Worm (Caenorhabditis elegans) whole organism, young adult: ENCODE results near the gene F07F6.8.
A peak's percentile ranks its signal among the peaks of the same experiment; 100 is the strongest.

Experiments used
- B0035.1 ChIP-seq: sonication (generic microtip); optimal IDR thresholded peaks from 2 replicates; lab custom pipeline; 2016; ENCODE audit warnings: missing genetic modification characterization, mild to moderate bottlenecking, missing compliant biosample characterization, missing genotype, missing genetic modification reagents
- D2030.7 ChIP-seq: fragments of 200-800 bp; sonication (Bioruptor generic); IDR thresholded peaks from 2 replicates; pipeline ENCODE4 v1.3.6; 2022; ENCODE audit warnings: missing genetic modification reagents, missing genetic modification characterization, missing compliant biosample characterization
- F22D6.2 ChIP-seq: sonication (generic microtip); optimal IDR thresholded peaks from 2 replicates; lab custom pipeline; 2016; ENCODE audit warnings: mild to moderate bottlenecking, missing genetic modification characterization, missing compliant biosample characterization
- F33H1.4 ChIP-seq: fragments of 200-800 bp; sonication (Bioruptor generic); IDR thresholded peaks from 2 replicates; pipeline ENCODE4 v1.3.6; 2022; ENCODE audit warnings: missing genetic modification reagents, missing genetic modification characterization, missing compliant biosample characterization
- F37B4.10 ChIP-seq: fragments of 200-800 bp; sonication (Bioruptor generic); IDR thresholded peaks from 2 replicates; pipeline ENCODE4 v1.3.6; 2022; ENCODE audit warnings: missing genetic modification characterization, missing compliant biosample characterization
- F49E8.2 ChIP-seq: sonication (generic microtip); optimal IDR thresholded peaks from 3 replicates; lab custom pipeline; 2017; ENCODE audit warnings: missing genetic modification characterization, mild to moderate bottlenecking, missing compliant biosample characterization, antibody characterized with exemption, moderate library complexity; ENCODE audit not compliant: insufficient read depth
- F52B5.7 ChIP-seq: sonication (generic microtip); optimal IDR thresholded peaks from 2 replicates; lab custom pipeline; 2016; ENCODE audit warnings: mild to moderate bottlenecking, missing genetic modification characterization, missing compliant biosample characterization
- F55B11.4 ChIP-seq: sonication (generic microtip); optimal IDR thresholded peaks from 2 replicates; lab custom pipeline; 2016; ENCODE audit warnings: missing compliant biosample characterization, missing genetic modification characterization, borderline replicate concordance; ENCODE audit not compliant: insufficient read depth
- F57A8.1 ChIP-seq: fragments of 200-800 bp; sonication (Bioruptor generic); optimal IDR thresholded peaks from 2 replicates; lab custom pipeline; 2018; ENCODE audit warnings: mild to moderate bottlenecking, missing genetic modification characterization, moderate library complexity, missing compliant biosample characterization
- ZK185.1 ChIP-seq: sonication (generic microtip); optimal IDR thresholded peaks from 2 replicates; lab custom pipeline; 2016; ENCODE audit warnings: mild to moderate bottlenecking, missing genetic modification characterization, missing compliant biosample characterization; ENCODE audit not compliant: poor library complexity, severe bottlenecking
- attf-3 ChIP-seq: fragments of 200-800 bp; sonication (Bioruptor generic); conservative IDR thresholded peaks from 2 replicates; pipeline ENCODE4 v1.3.6; 2022; ENCODE audit warnings: missing genetic modification reagents, missing genetic modification characterization, missing compliant biosample characterization
- ceh-27 ChIP-seq: fragments of 200-800 bp; sonication (Bioruptor generic); optimal IDR thresholded peaks from 2 replicates; lab custom pipeline; 2018; ENCODE audit warnings: mild to moderate bottlenecking, missing genetic modification characterization, moderate library complexity, missing compliant biosample characterization
- ceh-79 ChIP-seq: sonication (generic microtip); optimal IDR thresholded peaks from 2 replicates; lab custom pipeline; 2017; ENCODE audit warnings: mild to moderate bottlenecking, missing genetic modification characterization, missing compliant biosample characterization
- ceh-91 ChIP-seq: fragments of 200-800 bp; sonication (Bioruptor generic); IDR thresholded peaks from 2 replicates; pipeline ENCODE4 v1.3.6; 2022; ENCODE audit warnings: missing genetic modification reagents, missing genetic modification characterization, missing compliant biosample characterization
- dpl-1 ChIP-seq: fragments of 150-350 bp; optimal IDR thresholded peaks from 2 replicates; lab custom pipeline; 2014; ENCODE audit warnings: missing biosample characterization, missing genetic modification reagents, missing genetic modification characterization
- efl-1 ChIP-seq: fragments of 150-350 bp; optimal IDR thresholded peaks from 2 replicates; lab custom pipeline; 2014; ENCODE audit warnings: missing biosample characterization, missing genetic modification reagents, missing genetic modification characterization
- ekl-4 ChIP-seq: fragments of 200-800 bp; sonication (Bioruptor generic); IDR thresholded peaks from 2 replicates; pipeline ENCODE4 v1.3.6; 2022; ENCODE audit warnings: missing genetic modification reagents, missing genetic modification characterization, missing compliant biosample characterization
- him-1 ChIP-seq: sonication (generic microtip); optimal IDR thresholded peaks from 2 replicates; lab custom pipeline; 2016; ENCODE audit warnings: missing genotype, missing genetic modification reagents, missing genetic modification characterization, missing compliant biosample characterization
- hlh-26 ChIP-seq: fragments of 200-800 bp; sonication (Bioruptor generic); conservative IDR thresholded peaks from 2 replicates; pipeline ENCODE4 v1.3.6; 2022; ENCODE audit warnings: missing genetic modification reagents, missing genetic modification characterization, missing compliant biosample characterization
- lin-35 ChIP-seq, 3 experiments: fragments of 150-350 bp in 2 of 3; sonication (generic microtip) in 1 of 3; optimal IDR thresholded peaks; 2 replicates each; lab custom pipeline; 2014 to 2018; ENCODE audit warnings: missing biosample characterization in 3 of 3, missing genetic modification characterization in 3 of 3, missing genetic modification reagents in 3 of 3
- lin-40 ChIP-seq: sonication (generic microtip); optimal IDR thresholded peaks from 2 replicates; lab custom pipeline; 2016; ENCODE audit warnings: missing genetic modification characterization, mild to moderate bottlenecking, missing compliant biosample characterization, missing genotype, missing genetic modification reagents
- lin-54 ChIP-seq: fragments of 200-800 bp; sonication (Bioruptor generic); optimal IDR thresholded peaks from 2 replicates; lab custom pipeline; 2018; ENCODE audit warnings: mild to moderate bottlenecking, missing genetic modification characterization, missing compliant biosample characterization
- lsl-1 ChIP-seq: fragments of 200-800 bp; sonication (Bioruptor generic); optimal IDR thresholded peaks from 2 replicates; lab custom pipeline; 2018; ENCODE audit warnings: mild to moderate bottlenecking, missing genetic modification characterization, moderate library complexity, missing compliant biosample characterization
- madf-3 ChIP-seq: fragments of 200-800 bp; sonication (Bioruptor generic); IDR thresholded peaks from 2 replicates; pipeline ENCODE4 v1.3.6; 2022; ENCODE audit warnings: missing genetic modification reagents, missing genetic modification characterization, missing compliant biosample characterization
- madf-6 ChIP-seq: fragments of 200-800 bp; sonication (Bioruptor generic); IDR thresholded peaks from 2 replicates; pipeline ENCODE4 v1.3.6; 2022; ENCODE audit warnings: missing genetic modification reagents, missing genetic modification characterization, missing compliant biosample characterization
- madf-8 ChIP-seq: fragments of 200-800 bp; sonication (Bioruptor generic); conservative IDR thresholded peaks from 2 replicates; pipeline ENCODE4 v1.3.6; 2022; ENCODE audit warnings: missing genetic modification reagents, missing genetic modification characterization, missing compliant biosample characterization
- mcd-1 ChIP-seq: fragments of 200-800 bp; sonication (Bioruptor generic); IDR thresholded peaks from 2 replicates; pipeline ENCODE4 v1.3.6; 2022; ENCODE audit warnings: missing genetic modification reagents, missing genetic modification characterization, missing compliant biosample characterization
- nfya-1 ChIP-seq: sonication (generic microtip); optimal IDR thresholded peaks from 2 replicates; lab custom pipeline; 2017; ENCODE audit warnings: antibody characterized with exemption, missing compliant biosample characterization, missing genetic modification characterization, borderline replicate concordance; ENCODE audit not compliant: insufficient read depth
- nfya-2 ChIP-seq: fragments of 200-800 bp; sonication (Bioruptor generic); IDR thresholded peaks from 2 replicates; pipeline ENCODE4 v1.3.6; 2022; ENCODE audit warnings: missing genetic modification reagents, missing genetic modification characterization, missing compliant biosample characterization
- nhr-120 ChIP-seq: fragments of 200-800 bp; sonication (Bioruptor generic); IDR thresholded peaks from 2 replicates; pipeline ENCODE4 v1.3.6; 2022; ENCODE audit warnings: missing genetic modification characterization, missing compliant biosample characterization
- nhr-80 ChIP-seq: sonication (generic microtip); optimal IDR thresholded peaks from 2 replicates; lab custom pipeline; 2016; ENCODE audit warnings: missing genetic modification characterization, missing compliant biosample characterization
- nhr-90 ChIP-seq: sonication (generic microtip); optimal IDR thresholded peaks from 2 replicates; lab custom pipeline; 2016; ENCODE audit warnings: missing genotype, mild to moderate bottlenecking, missing genetic modification characterization, missing compliant biosample characterization
- pbrm-1 ChIP-seq: fragments of 200-800 bp; sonication (Bioruptor generic); IDR thresholded peaks from 2 replicates; pipeline ENCODE4 v1.3.6; 2022; ENCODE audit warnings: missing genetic modification reagents, missing genetic modification characterization, missing compliant biosample characterization
- rec-8 ChIP-seq, 2 experiments: sonication (generic microtip); optimal IDR thresholded peaks; 2 replicates each; lab custom pipeline; 2016; ENCODE audit warnings: mild to moderate bottlenecking in 2 of 2, missing genetic modification characterization in 2 of 2, missing genetic modification reagents in 2 of 2, missing genotype in 2 of 2, missing biosample characterization in 1 of 2, missing compliant biosample characterization in 1 of 2, moderate library complexity in 1 of 2
- rpc-1 ChIP-seq, 2 experiments: fragments of 150-350 bp in 1 of 2; sonication (generic microtip) in 1 of 2; optimal IDR thresholded peaks; 2 replicates each; lab custom pipeline; 2014 to 2018; ENCODE audit warnings: missing biosample characterization in 1 of 2, missing genetic modification characterization in 1 of 2, missing genetic modification reagents in 1 of 2, missing genotype in 1 of 2
- sea-2 ChIP-seq: fragments of 200-800 bp; sonication (Bioruptor generic); IDR thresholded peaks from 2 replicates; pipeline ENCODE4 v1.3.6; 2022; ENCODE audit warnings: missing genetic modification characterization, missing compliant biosample characterization
- snpc-1.3 ChIP-seq: sonication (generic microtip); optimal IDR thresholded peaks from 2 replicates; lab custom pipeline; 2017; ENCODE audit warnings: missing genetic modification characterization, mild to moderate bottlenecking, missing compliant biosample characterization, antibody characterized with exemption, moderate library complexity, missing genotype, missing genetic modification reagents; ENCODE audit not compliant: insufficient read depth
- snpc-3.4 ChIP-seq: sonication (generic microtip); optimal IDR thresholded peaks from 2 replicates; lab custom pipeline; 2017; ENCODE audit warnings: missing genetic modification characterization, mild to moderate bottlenecking, missing compliant biosample characterization, antibody characterized with exemption, moderate library complexity, missing genotype, missing genetic modification reagents
- tlf-1 ChIP-seq: fragments of 200-800 bp; sonication (Bioruptor generic); optimal IDR thresholded peaks from 2 replicates; lab custom pipeline; 2018; ENCODE audit warnings: mild to moderate bottlenecking, missing genetic modification characterization, missing compliant biosample characterization
- xnd-1 ChIP-seq: sonication (generic microtip); optimal IDR thresholded peaks from 2 replicates; lab custom pipeline; 2016; ENCODE audit warnings: missing genotype, missing genetic modification reagents, missing genetic modification characterization, missing compliant biosample characterization
- ztf-25 ChIP-seq: fragments of 200-800 bp; sonication (Bioruptor generic); IDR thresholded peaks from 2 replicates; pipeline ENCODE4 v1.3.6; 2022; ENCODE audit warnings: missing genetic modification reagents, missing genetic modification characterization, missing compliant biosample characterization

F07F6.8 gene

DNA sequence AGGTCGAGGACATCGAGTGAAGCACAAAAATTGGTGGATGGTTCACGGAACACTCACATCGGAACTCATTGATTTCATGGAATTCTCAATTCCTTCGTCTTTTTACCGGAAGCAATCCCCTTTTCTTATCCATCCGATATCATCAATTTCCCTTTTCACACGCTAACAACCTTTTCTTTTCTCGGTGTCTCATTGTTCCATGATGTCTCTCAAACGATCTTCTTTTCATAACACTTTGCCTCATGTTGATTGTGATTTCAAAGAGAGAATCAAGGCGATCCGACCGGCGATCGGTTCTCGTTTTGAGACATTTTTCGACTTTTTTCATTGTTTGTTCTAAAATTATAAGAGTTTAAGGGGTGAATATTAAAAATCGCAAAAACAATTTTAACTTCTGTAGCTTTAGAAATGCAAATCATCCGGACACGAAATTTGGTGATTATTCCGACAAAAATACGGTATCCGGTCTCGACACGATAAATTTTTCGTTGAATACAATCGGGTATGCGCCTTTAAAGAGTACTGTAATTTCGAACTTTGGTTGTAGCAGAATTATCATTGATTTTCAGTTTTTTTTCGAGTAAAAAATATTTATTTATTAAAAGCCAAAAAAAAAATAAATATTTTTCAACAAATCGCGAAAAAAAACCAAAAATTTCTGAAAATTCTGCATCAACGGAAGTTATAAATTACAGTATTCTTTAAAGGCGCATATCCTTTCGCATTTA is 33.3 kb upstream of the F07F6.8 start:
- peak; percentile 80 for TF ChIP-seq lsl-1 (GFP tag; lab: Kevin White, UChicago)
- no peak for TF ChIP-seq sea-2
- no peak for TF ChIP-seq ekl-4
- peak; percentile 39 for TF ChIP-seq xnd-1 (tag; lab: Kevin White, UChicago)
- TF ChIP-seq madf-3 (GFP tag; lab: Robert Waterston, UW): 0 out of 2 replicates have a peak, but pooled peaks have one; percentile 46
- TF ChIP-seq F33H1.4 (GFP tag; lab: Robert Waterston, UW): peak; percentile 57; the same call in 1 of the 2 replicates
- no peak for TF ChIP-seq F52B5.7 (tag; lab: Kevin White, UChicago)

DNA sequence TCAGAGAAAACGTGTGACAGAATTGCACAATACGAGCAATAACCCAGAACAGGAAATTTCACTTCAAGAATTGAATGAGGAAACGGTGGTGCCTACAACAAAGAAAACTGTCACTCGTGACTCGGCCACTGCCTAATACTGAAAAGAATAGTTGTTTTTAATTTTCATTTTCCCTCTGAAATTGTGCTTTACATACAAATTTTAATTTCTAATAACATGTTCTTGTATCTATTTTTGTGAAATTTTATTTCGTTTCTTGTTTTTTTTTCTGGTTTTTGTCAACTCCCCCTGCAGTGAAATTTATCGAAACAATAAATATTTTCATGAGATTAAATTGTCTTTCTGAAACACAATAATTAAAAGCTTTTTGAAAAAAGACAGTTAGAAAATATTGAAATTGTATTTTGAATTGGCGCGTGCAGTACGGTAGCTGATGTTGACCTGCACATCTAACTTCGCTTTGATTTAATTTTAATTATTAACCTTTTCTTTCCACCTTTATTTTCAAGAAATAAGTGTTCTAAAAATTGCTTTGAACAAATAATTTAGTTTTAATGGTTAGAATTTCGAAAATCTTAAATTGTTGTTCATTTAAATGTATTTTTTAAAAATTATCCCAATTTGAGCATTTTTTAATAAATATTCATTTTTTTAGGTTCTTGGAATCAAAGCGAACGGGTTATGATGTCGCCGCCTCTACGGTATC is 30.3 kb upstream of the F07F6.8 start, which contains the start of gene daz-1:
Gene daz-1, plus strand, starts transcription at position 656 of the 706 bp plus-strand sequence.
- TF ChIP-seq F52B5.7 (tag; lab: Kevin White, UChicago): no peak
- no peak for TF ChIP-seq F22D6.2 (tag; lab: Kevin White, UChicago)
- no peak for TF ChIP-seq nfya-1 (tag; lab: Kevin White, UChicago)
- no peak for TF ChIP-seq ceh-91 (GFP tag; lab: Robert Waterston, UW)
- no peak for TF ChIP-seq rec-8 (tag; optimal IDR thresholded peaks at IDR 0.05; lab: Kevin White, UChicago)
- peak; percentile 53 for TF ChIP-seq him-1 (tag; lab: Kevin White, UChicago)
- TF ChIP-seq F49E8.2: peak; percentile 40
- no peak for TF ChIP-seq F37B4.10 (GFP tag; lab: Robert Waterston, UW)
- no peak for TF ChIP-seq lin-40 (tag; lab: Kevin White, UChicago)
- TF ChIP-seq ztf-25 (GFP tag; lab: Robert Waterston, UW): no peak
- no peak for TF ChIP-seq F57A8.1
- TF ChIP-seq pbrm-1 (GFP tag; lab: Robert Waterston, UW): no peak
- TF ChIP-seq madf-6 (GFP tag; lab: Robert Waterston, UW): peak; percentile 87
- peak; percentile 93 for TF ChIP-seq lin-54 (GFP tag; lab: Kevin White, UChicago)
- no peak for TF ChIP-seq nfya-2 (GFP tag; lab: Robert Waterston, UW)
- TF ChIP-seq nhr-80 (tag; lab: Kevin White, UChicago): no peak
- peak; percentile 44 for TF ChIP-seq D2030.7
- TF ChIP-seq B0035.1 (tag; lab: Kevin White, UChicago): no peak
- no peak for TF ChIP-seq nhr-90 (tag; lab: Kevin White, UChicago)
- TF ChIP-seq ZK185.1 (tag; lab: Kevin White, UChicago): no peak
- TF ChIP-seq ceh-27: no peak
- peak; percentile 70 for TF ChIP-seq F33H1.4 (GFP tag; lab: Robert Waterston, UW)
- TF ChIP-seq mcd-1 (GFP tag; lab: Robert Waterston, UW): no peak
- peak; percentile 68 for TF ChIP-seq madf-8 (GFP tag; lab: Robert Waterston, UW)
- peak; percentile 81 for TF ChIP-seq dpl-1
- TF ChIP-seq attf-3 (GFP tag; lab: Robert Waterston, UW): no peak
- TF ChIP-seq lsl-1 (GFP tag; lab: Kevin White, UChicago): peak; percentile 93
- peak; percentile 13 for TF ChIP-seq tlf-1 (GFP tag; lab: Kevin White, UChicago)
- TF ChIP-seq snpc-1.3: peak; percentile 76
- TF ChIP-seq F55B11.4 (tag; lab: Kevin White, UChicago): no peak
- no peak for TF ChIP-seq ceh-79
- no peak for TF ChIP-seq hlh-26 (GFP tag; lab: Robert Waterston, UW)
- peak; percentile 68 for TF ChIP-seq xnd-1 (tag; lab: Kevin White, UChicago)
- TF ChIP-seq nhr-120 (GFP tag; lab: Robert Waterston, UW): no peak
- TF ChIP-seq efl-1 (GFP tag; lab: Kevin White, UChicago): peak; percentile 95
- peak in 2 of 3 experiments; percentile 34 to 52 for TF ChIP-seq lin-35 (GFP tag; optimal IDR thresholded peaks at IDR 0.05; lab: Kevin White, UChicago)
- TF ChIP-seq snpc-3.4 (tag; lab: Kevin White, UChicago): peak; percentile 41
- no peak for TF ChIP-seq rpc-1 (optimal IDR thresholded peaks at IDR 0.05; lab: Kevin White, UChicago)
- no peak for TF ChIP-seq rpc-1 (tag; optimal IDR thresholded peaks at IDR 0.05; lab: Kevin White, UChicago)
